Worm (Caenorhabditis elegans) whole organism, L1 larva: ENCODE data around the gene col-12.

ENCODE experiments used
- C16A3.4 ChIP-seq: fragments of 150-350 bp; optimal IDR thresholded peaks from 2 replicates; lab custom pipeline; 2014; ENCODE audit warnings: missing biosample characterization, missing genetic modification characterization
- C34B4.2 ChIP-seq: sonication (generic microtip); optimal IDR thresholded peaks from 2 replicates; lab custom pipeline; 2017; ENCODE audit warnings: mild to moderate bottlenecking, missing genetic modification characterization, missing compliant biosample characterization
- F16B12.6 ChIP-seq: fragments of 150-350 bp; optimal IDR thresholded peaks from 2 replicates; lab custom pipeline; 2014; ENCODE audit warnings: missing biosample characterization, missing genetic modification characterization
- aly-2 ChIP-seq: fragments of 150-350 bp; optimal IDR thresholded peaks from 2 replicates; lab custom pipeline; 2014; ENCODE audit warnings: missing biosample characterization, missing genetic modification characterization
- blmp-1 ChIP-seq: fragments of 150-350 bp; optimal IDR thresholded peaks from 2 replicates; lab custom pipeline; 2014; ENCODE audit warnings: missing biosample characterization, missing genetic modification characterization
- ceh-88 ChIP-seq: fragments of 200-800 bp; sonication (Bioruptor generic); IDR thresholded peaks from 2 replicates; pipeline ENCODE4 v1.3.6; 2022; ENCODE audit warnings: missing genetic modification characterization, missing compliant biosample characterization
- dsc-1 ChIP-seq: sonication (generic microtip); optimal IDR thresholded peaks from 2 replicates; lab custom pipeline; 2016; ENCODE audit warnings: mild to moderate bottlenecking, missing genetic modification characterization, missing compliant biosample characterization
- efl-3 ChIP-seq: fragments of 200-800 bp; sonication (Bioruptor generic); optimal IDR thresholded peaks from 2 replicates; lab custom pipeline; 2018; ENCODE audit warnings: mild to moderate bottlenecking, missing genetic modification characterization, missing compliant biosample characterization
- egl-13 ChIP-seq: sonication (generic microtip); optimal IDR thresholded peaks from 2 replicates; lab custom pipeline; 2016; ENCODE audit warnings: missing genotype, missing genetic modification reagents, missing genetic modification characterization, missing compliant biosample characterization
- elt-2 ChIP-seq: sonication (generic microtip); optimal IDR thresholded peaks from 2 replicates; lab custom pipeline; 2016; ENCODE audit warnings: missing genetic modification characterization, mild to moderate bottlenecking, inconsistent platforms, missing compliant biosample characterization, missing genetic modification reagents
- elt-3 ChIP-seq, 6 experiments: fragments of 150-350 bp in 1 of 6; sonication (generic microtip); optimal IDR thresholded peaks; 2 replicates each; lab custom pipeline; 2017 to 2018; ENCODE audit warnings: missing biosample characterization in 6 of 6, missing genetic modification characterization in 6 of 6, inconsistent platforms in 1 of 6
- ets-5 ChIP-seq: fragments of 200-800 bp; sonication (Bioruptor generic); IDR thresholded peaks from 2 replicates; pipeline ENCODE4 v1.3.6; 2022; ENCODE audit warnings: missing genetic modification characterization, missing compliant biosample characterization
- fkh-10 ChIP-seq: sonication (generic microtip); optimal IDR thresholded peaks from 2 replicates; lab custom pipeline; 2017; ENCODE audit warnings: missing biosample characterization, missing genetic modification reagents, missing genetic modification characterization
- fkh-8 ChIP-seq: sonication (generic microtip); optimal IDR thresholded peaks from 2 replicates; lab custom pipeline; 2016; ENCODE audit warnings: mild to moderate bottlenecking, missing genetic modification characterization, missing compliant biosample characterization
- grh-1 ChIP-seq: fragments of 200-800 bp; sonication (Bioruptor generic); IDR thresholded peaks from 2 replicates; pipeline ENCODE4 v1.3.6; 2022; ENCODE audit warnings: missing genetic modification reagents, missing genetic modification characterization, missing compliant biosample characterization
- hlh-4 ChIP-seq: sonication (generic microtip); optimal IDR thresholded peaks from 2 replicates; lab custom pipeline; 2016; ENCODE audit warnings: mild to moderate bottlenecking, missing genetic modification characterization, missing compliant biosample characterization
- hpl-2 ChIP-seq: fragments of 150-350 bp; optimal IDR thresholded peaks from 2 replicates; lab custom pipeline; 2014; ENCODE audit warnings: missing biosample characterization, missing genetic modification reagents, missing genetic modification characterization
- jun-1 ChIP-seq: fragments of 150-350 bp; optimal IDR thresholded peaks from 2 replicates; lab custom pipeline; 2014; ENCODE audit warnings: missing biosample characterization, missing genetic modification reagents, missing genetic modification characterization
- lin-13 ChIP-seq: fragments of 150-350 bp; optimal IDR thresholded peaks from 2 replicates; lab custom pipeline; 2014; ENCODE audit warnings: missing biosample characterization, missing genetic modification reagents, missing genetic modification characterization
- lin-15B ChIP-seq: fragments of 150-350 bp; sonication (generic microtip); optimal IDR thresholded peaks from 3 replicates; lab custom pipeline; 2014; ENCODE audit warnings: missing biosample characterization, missing genetic modification characterization
- lin-39 ChIP-seq: fragments of 150-350 bp; optimal IDR thresholded peaks from 2 replicates; lab custom pipeline; 2014; ENCODE audit warnings: missing biosample characterization, missing genetic modification reagents, missing genetic modification characterization
- lsy-2 ChIP-seq, 2 experiments: fragments of 150-350 bp; optimal IDR thresholded peaks; 2 replicates each; lab custom pipeline; 2014; ENCODE audit warnings: missing biosample characterization in 2 of 2, missing genetic modification characterization in 2 of 2
- mab-9 ChIP-seq: fragments of 200-800 bp; sonication (Bioruptor generic); IDR thresholded peaks from 2 replicates; pipeline ENCODE4 v1.3.6; 2022; ENCODE audit warnings: missing genetic modification reagents, missing genetic modification characterization, missing compliant biosample characterization
- mdl-1 ChIP-seq, 2 experiments: fragments of 150-350 bp; optimal IDR thresholded peaks; 2 replicates each; lab custom pipeline; 2014 to 2017; ENCODE audit warnings: missing biosample characterization in 2 of 2, missing genetic modification characterization in 2 of 2, inconsistent platforms in 1 of 2
- mep-1 ChIP-seq: fragments of 150-350 bp; optimal IDR thresholded peaks from 2 replicates; lab custom pipeline; 2014; ENCODE audit warnings: missing biosample characterization, missing genetic modification characterization
- nhr-11 ChIP-seq: fragments of 150-350 bp; optimal IDR thresholded peaks from 2 replicates; lab custom pipeline; 2014; ENCODE audit warnings: missing biosample characterization, missing genetic modification characterization
- nhr-12 ChIP-seq: sonication (generic microtip); optimal IDR thresholded peaks from 2 replicates; lab custom pipeline; 2017; ENCODE audit warnings: missing biosample characterization, missing genetic modification characterization
- nhr-19 ChIP-seq: fragments of 200-800 bp; sonication (Bioruptor generic); conservative IDR thresholded peaks from 2 replicates; pipeline ENCODE4 v1.3.6; 2022; ENCODE audit warnings: missing genetic modification characterization, missing compliant biosample characterization
- nhr-20 ChIP-seq: sonication (generic microtip); optimal IDR thresholded peaks from 2 replicates; lab custom pipeline; 2016; ENCODE audit warnings: mild to moderate bottlenecking, missing genetic modification characterization, missing compliant biosample characterization
- nhr-28 ChIP-seq: fragments of 150-350 bp; optimal IDR thresholded peaks from 2 replicates; lab custom pipeline; 2014; ENCODE audit warnings: missing biosample characterization, missing genetic modification characterization
- nhr-71 ChIP-seq: sonication (generic microtip); optimal IDR thresholded peaks from 2 replicates; lab custom pipeline; 2016; ENCODE audit warnings: mild to moderate bottlenecking, missing genetic modification characterization, moderate library complexity, missing compliant biosample characterization
- nhr-77 ChIP-seq: fragments of 150-350 bp; optimal IDR thresholded peaks from 2 replicates; lab custom pipeline; 2014; ENCODE audit warnings: missing biosample characterization, missing genetic modification characterization
- nhr-84 ChIP-seq: sonication (generic microtip); optimal IDR thresholded peaks from 2 replicates; lab custom pipeline; 2017; ENCODE audit warnings: missing biosample characterization, missing genetic modification characterization
- pag-3 ChIP-seq: sonication (generic microtip); optimal IDR thresholded peaks from 2 replicates; lab custom pipeline; 2017; ENCODE audit warnings: missing genetic modification characterization, mild to moderate bottlenecking, missing compliant biosample characterization, antibody characterized with exemption, borderline replicate concordance; ENCODE audit not compliant: insufficient read depth
- pax-3 ChIP-seq: fragments of 200-800 bp; sonication (Bioruptor generic); optimal IDR thresholded peaks from 2 replicates; lab custom pipeline; 2018; ENCODE audit warnings: mild to moderate bottlenecking, missing genetic modification characterization, moderate library complexity, missing compliant biosample characterization
- pqm-1 ChIP-seq: sonication (generic microtip); optimal IDR thresholded peaks from 3 replicates; lab custom pipeline; 2017; ENCODE audit warnings: missing biosample characterization, missing genetic modification characterization
- rnt-1 ChIP-seq: sonication (generic microtip); optimal IDR thresholded peaks from 2 replicates; lab custom pipeline; 2016; ENCODE audit warnings: mild to moderate bottlenecking, missing genetic modification characterization, moderate library complexity, missing compliant biosample characterization
- skn-1 ChIP-seq: fragments of 150-350 bp; optimal IDR thresholded peaks from 2 replicates; lab custom pipeline; 2014; ENCODE audit warnings: missing biosample characterization, missing genetic modification characterization
- sox-4 ChIP-seq: sonication (generic microtip); optimal IDR thresholded peaks from 2 replicates; lab custom pipeline; 2016; ENCODE audit warnings: missing genetic modification characterization, missing compliant biosample characterization
- tbx-2 ChIP-seq: sonication (generic microtip); optimal IDR thresholded peaks from 2 replicates; lab custom pipeline; 2016; ENCODE audit warnings: missing genetic modification characterization, missing compliant biosample characterization
- unc-130 ChIP-seq: fragments of 150-350 bp; optimal IDR thresholded peaks from 2 replicates; lab custom pipeline; 2017; ENCODE audit warnings: missing biosample characterization, missing genetic modification characterization, inconsistent platforms
- unc-62 ChIP-seq: fragments of 150-350 bp; optimal IDR thresholded peaks from 2 replicates; lab custom pipeline; 2014; ENCODE audit warnings: missing biosample characterization, missing genetic modification reagents, missing genetic modification characterization
- xbp-1 ChIP-seq: sonication (generic microtip); optimal IDR thresholded peaks from 2 replicates; lab custom pipeline; 2016; ENCODE audit warnings: missing genetic modification characterization, missing compliant biosample characterization
- zag-1 ChIP-seq: fragments of 150-350 bp; optimal IDR thresholded peaks from 2 replicates; lab custom pipeline; 2014; ENCODE audit warnings: missing biosample characterization, missing genetic modification characterization
- ztf-4 ChIP-seq: fragments of 150-350 bp; optimal IDR thresholded peaks from 2 replicates; lab custom pipeline; 2014; ENCODE audit warnings: missing biosample characterization, missing genetic modification characterization

Gene col-12

ce11 chrV:10468190-10468589 is 43.2 kb upstream of the col-12 start, which contains the start of gene egl-9 (continued):
- no peak for TF ChIP-seq egl-13 (tag; lab: Kevin White, UChicago)
- TF ChIP-seq nhr-71 (tag; lab: Kevin White, UChicago), result peak; percentile 32
- peak in 1 of 2 experiments; percentile 27 for TF ChIP-seq mdl-1 (tag; optimal IDR thresholded peaks at IDR 0.05; lab: Kevin White, UChicago)
- no peak for TF ChIP-seq nhr-19 (GFP tag; lab: Robert Waterston, UW)
- TF ChIP-seq nhr-77 (tag; lab: Kevin White, UChicago), result no peak
- no peak for TF ChIP-seq ceh-88 (GFP tag; lab: Robert Waterston, UW)
- TF ChIP-seq C34B4.2 (tag; lab: Kevin White, UChicago), result no peak
- no peak for TF ChIP-seq elt-3 (tag; optimal IDR thresholded peaks at IDR 0.05; lab: Kevin White, UChicago)
- TF ChIP-seq xbp-1 (tag; lab: Kevin White, UChicago), result no peak
- TF ChIP-seq, all 84 proteins: peak for 8

- TF ChIP-seq jun-1, result no peak
- no peak for TF ChIP-seq nhr-11 (tag; lab: Kevin White, UChicago)
- TF ChIP-seq, all 84 proteins: peak for 0
These were observed 42.7 kb upstream of the col-12 start for ce11 chrV:10467659-10468058.

- no peak for TF ChIP-seq pax-3 (tag; lab: Kevin White, UChicago)
- TF ChIP-seq ceh-88 (GFP tag; lab: Robert Waterston, UW), result no peak
- no peak for TF ChIP-seq F16B12.6
- peak; percentile 57 for TF ChIP-seq rnt-1 (tag; lab: Kevin White, UChicago)
- TF ChIP-seq hlh-4 (tag; lab: Kevin White, UChicago), result no peak
- no peak for TF ChIP-seq elt-3 (tag; optimal IDR thresholded peaks at IDR 0.05; lab: Kevin White, UChicago)
- no peak for TF ChIP-seq nhr-12
- TF ChIP-seq nhr-20, result no peak
- TF ChIP-seq pag-3 (tag; lab: Kevin White, UChicago), result peak; percentile 36
- TF ChIP-seq C16A3.4 (tag; lab: Kevin White, UChicago), result no peak
- TF ChIP-seq unc-130 (tag; lab: Kevin White, UChicago), result peak; percentile 8
- TF ChIP-seq fkh-8, result no peak
- peak; percentile 9 for TF ChIP-seq blmp-1 (tag; lab: Kevin White, UChicago)
- TF ChIP-seq tbx-2 (tag; lab: Kevin White, UChicago), result no peak
- no peak for TF ChIP-seq ztf-4 (tag; lab: Kevin White, UChicago)
These were observed 42.1 kb upstream of the col-12 start for ce11 chrV:10467104-10467503.

- peak; percentile 98 for TF ChIP-seq nhr-20
- TF ChIP-seq pqm-1, result peak; percentile 38
- TF ChIP-seq C16A3.4 (tag; lab: Kevin White, UChicago), result peak; percentile 95
- TF ChIP-seq tbx-2 (tag; lab: Kevin White, UChicago), result peak; percentile 95
- TF ChIP-seq fkh-10, result peak; percentile 95
- TF ChIP-seq lin-15B (tag; lab: Kevin White, UChicago), result peak; percentile 39
- peak; percentile 80 for TF ChIP-seq mab-9 (GFP tag; lab: Robert Waterston, UW)
- TF ChIP-seq dsc-1 (tag; lab: Kevin White, UChicago), result peak; percentile 92
- peak; percentile 95 for TF ChIP-seq mep-1
- no peak for TF ChIP-seq nhr-84 (tag; lab: Kevin White, UChicago)
- TF ChIP-seq ets-5 (GFP tag; lab: Robert Waterston, UW), result no peak
- peak; percentile 55 for TF ChIP-seq lin-39
- peak; percentile 89 for TF ChIP-seq lin-13 (GFP tag; lab: Kevin White, UChicago)
- TF ChIP-seq elt-3 (tag; optimal IDR thresholded peaks at IDR 0.05; lab: Kevin White, UChicago), result peak in 4 of 6 experiments; percentile 90 to 97 (median 93)
- peak; percentile 72; the same call in 1 of the 2 replicates for TF ChIP-seq ceh-88 (GFP tag; lab: Robert Waterston, UW)
- peak; percentile 89 for TF ChIP-seq rnt-1 (tag; lab: Kevin White, UChicago)
- TF ChIP-seq zag-1, result peak; percentile 93
- peak; percentile 90 to 99 for TF ChIP-seq mdl-1 (tag; optimal IDR thresholded peaks at IDR 0.05; lab: Kevin White, UChicago)
- peak; percentile 44 for TF ChIP-seq hpl-2 (GFP tag; lab: Kevin White, UChicago)
- no peak for TF ChIP-seq unc-62 (GFP tag; lab: Kevin White, UChicago)
- TF ChIP-seq sox-4, result peak; percentile 80
- no peak for TF ChIP-seq nhr-28 (tag; lab: Kevin White, UChicago)
- TF ChIP-seq nhr-77 (tag; lab: Kevin White, UChicago), result peak; percentile 96
- peak; percentile 69 for TF ChIP-seq elt-2
- no peak for TF ChIP-seq efl-3 (GFP tag; lab: Kevin White, UChicago)
- TF ChIP-seq lsy-2 (tag; optimal IDR thresholded peaks at IDR 0.05; lab: Kevin White, UChicago), result peak; percentile 85 to 93
- peak; percentile 78 for TF ChIP-seq aly-2
- peak; percentile 93 for TF ChIP-seq nhr-11 (tag; lab: Kevin White, UChicago)
- peak; percentile 98 for TF ChIP-seq nhr-71 (tag; lab: Kevin White, UChicago)
- peak; percentile 74 for TF ChIP-seq grh-1 (GFP tag; lab: Robert Waterston, UW)
- TF ChIP-seq skn-1 (tag; lab: Kevin White, UChicago), result peak; percentile 77
These were observed 41.7 kb upstream of the col-12 start for ce11 chrV:10466607-10467092.
